Worm (Caenorhabditis elegans) whole organism, L3 larva: ENCODE measurements around the gene hoe-1.

Experiments used
- ama-1 ChIP-seq: fragments of 150-350 bp; optimal IDR thresholded peaks from 2 replicates; lab custom pipeline; 2018
- ceh-28 ChIP-seq: fragments of 150-350 bp; optimal IDR thresholded peaks from 2 replicates; lab custom pipeline; 2014; ENCODE audit warnings: missing biosample characterization, missing genetic modification reagents, missing genetic modification characterization
- lin-15B ChIP-seq: fragments of 150-350 bp; optimal IDR thresholded peaks from 2 replicates; lab custom pipeline; 2014; ENCODE audit warnings: missing biosample characterization, missing genetic modification characterization
- pqm-1 ChIP-seq: fragments of 150-350 bp; optimal IDR thresholded peaks from 2 replicates; lab custom pipeline; 2017; ENCODE audit warnings: missing biosample characterization, missing genetic modification characterization, inconsistent platforms
- ztf-11 ChIP-seq: fragments of 150-350 bp; optimal IDR thresholded peaks from 2 replicates; lab custom pipeline; 2014; ENCODE audit warnings: missing biosample characterization, missing genetic modification characterization
- ztf-4 ChIP-seq: fragments of 150-350 bp; optimal IDR thresholded peaks from 2 replicates; lab custom pipeline; 2014; ENCODE audit warnings: missing biosample characterization, missing genetic modification characterization

- TF ChIP-seq ztf-11 (tag; lab: Kevin White, UChicago) (no peak), ama-1 (lab: Kevin White, UChicago) (no peak), lin-15B (no peak), ceh-28 (no peak), ztf-4 (tag; lab: Kevin White, UChicago) (no peak), pqm-1 (tag; lab: Kevin White, UChicago) (no peak)
Measured at ce11 chrIV:4760378-4761084, 16.5 kb upstream of the hoe-1 start, which contains the start of the genes memi-1 and cyp-31A3.
